Worm (Caenorhabditis elegans) whole organism, L2 larva: ENCODE results near the gene Y38E10A.24.

Experiments used
- C34F6.9 ChIP-seq: fragments of 150-350 bp; optimal IDR thresholded peaks from 2 replicates; lab custom pipeline; 2014; ENCODE audit warnings: missing biosample characterization, missing genetic modification characterization
- F13H6.1 ChIP-seq: sonication (generic microtip); optimal IDR thresholded peaks from 2 replicates; lab custom pipeline; 2016; ENCODE audit warnings: missing genetic modification characterization, missing compliant biosample characterization
- ZK546.5 ChIP-seq: sonication (generic microtip); optimal IDR thresholded peaks from 2 replicates; lab custom pipeline; 2017; ENCODE audit warnings: missing biosample characterization, missing genetic modification characterization
- alr-1 ChIP-seq: fragments of 150-350 bp; optimal IDR thresholded peaks from 2 replicates; lab custom pipeline; 2014; ENCODE audit warnings: missing biosample characterization, missing genetic modification characterization
- aly-2 ChIP-seq: fragments of 150-350 bp; optimal IDR thresholded peaks from 2 replicates; lab custom pipeline; 2014; ENCODE audit warnings: missing biosample characterization, missing genetic modification characterization
- ama-1 ChIP-seq: fragments of 150-350 bp; optimal IDR thresholded peaks from 2 replicates; lab custom pipeline; 2018; ENCODE audit warnings: inconsistent platforms
- ceh-16 ChIP-seq: fragments of 150-350 bp; optimal IDR thresholded peaks from 2 replicates; lab custom pipeline; 2014; ENCODE audit warnings: missing biosample characterization, missing genetic modification characterization
- ceh-82 ChIP-seq: fragments of 150-350 bp; optimal IDR thresholded peaks from 2 replicates; lab custom pipeline; 2014; ENCODE audit warnings: missing biosample characterization, missing genetic modification characterization
- crh-2 ChIP-seq: sonication (generic microtip); optimal IDR thresholded peaks from 2 replicates; lab custom pipeline; 2017; ENCODE audit warnings: missing biosample characterization, missing genetic modification characterization
- dmd-4 ChIP-seq: sonication (generic microtip); optimal IDR thresholded peaks from 2 replicates; lab custom pipeline; 2017; ENCODE audit warnings: missing biosample characterization, missing genetic modification characterization
- egl-27 ChIP-seq: sonication (generic microtip); optimal IDR thresholded peaks from 3 replicates; lab custom pipeline; 2017; ENCODE audit warnings: missing biosample characterization, missing genetic modification reagents, missing genetic modification characterization
- elt-1 ChIP-seq: fragments of 150-350 bp; optimal IDR thresholded peaks from 2 replicates; lab custom pipeline; 2014; ENCODE audit warnings: missing biosample characterization, missing genetic modification characterization
- elt-3 ChIP-seq: sonication (generic microtip); optimal IDR thresholded peaks from 2 replicates; lab custom pipeline; 2017; ENCODE audit warnings: missing biosample characterization, missing genetic modification characterization
- fos-1 ChIP-seq: fragments of 150-350 bp; optimal IDR thresholded peaks from 2 replicates; lab custom pipeline; 2014; ENCODE audit warnings: missing biosample characterization, missing genetic modification characterization
- gmeb-1 ChIP-seq: fragments of 150-350 bp; optimal IDR thresholded peaks from 2 replicates; lab custom pipeline; 2014; ENCODE audit warnings: missing biosample characterization, missing genetic modification characterization
- lin-13 ChIP-seq: fragments of 150-350 bp; optimal IDR thresholded peaks from 2 replicates; lab custom pipeline; 2014; ENCODE audit warnings: missing biosample characterization, missing genetic modification reagents, missing genetic modification characterization
- lin-39 ChIP-seq: fragments of 150-350 bp; optimal IDR thresholded peaks from 2 replicates; lab custom pipeline; 2014; ENCODE audit warnings: missing biosample characterization, missing genetic modification reagents, missing genetic modification characterization
- lsy-2 ChIP-seq, 2 experiments: fragments of 150-350 bp in 1 of 2; sonication (generic microtip) in 1 of 2; optimal IDR thresholded peaks; 2 replicates each; lab custom pipeline; 2014 to 2017; ENCODE audit warnings: missing biosample characterization in 2 of 2, missing genetic modification characterization in 2 of 2
- mab-5 ChIP-seq: fragments of 150-350 bp; optimal IDR thresholded peaks from 2 replicates; lab custom pipeline; 2014; ENCODE audit warnings: missing biosample characterization, missing genetic modification characterization
- mbf-1 ChIP-seq: sonication (generic microtip); optimal IDR thresholded peaks from 2 replicates; lab custom pipeline; 2017; ENCODE audit warnings: missing biosample characterization, missing genetic modification characterization
- mdl-1 ChIP-seq, 2 experiments: fragments of 150-350 bp in 1 of 2; sonication (generic microtip) in 1 of 2; optimal IDR thresholded peaks; 2 replicates each; lab custom pipeline; 2017; ENCODE audit warnings: missing biosample characterization in 2 of 2, missing genetic modification characterization in 2 of 2
- nhr-12 ChIP-seq: fragments of 150-350 bp; optimal IDR thresholded peaks from 2 replicates; lab custom pipeline; 2014; ENCODE audit warnings: missing biosample characterization, missing genetic modification characterization
- nhr-129 ChIP-seq: fragments of 150-350 bp; optimal IDR thresholded peaks from 2 replicates; lab custom pipeline; 2014; ENCODE audit warnings: missing biosample characterization, missing genetic modification characterization
- nhr-21 ChIP-seq: fragments of 150-350 bp; optimal IDR thresholded peaks from 2 replicates; lab custom pipeline; 2014; ENCODE audit warnings: missing biosample characterization, missing genetic modification characterization
- nhr-6 ChIP-seq: fragments of 150-350 bp; optimal IDR thresholded peaks from 2 replicates; lab custom pipeline; 2014; ENCODE audit warnings: missing biosample characterization, missing genetic modification characterization
- peb-1 ChIP-seq: fragments of 150-350 bp; optimal IDR thresholded peaks from 2 replicates; lab custom pipeline; 2014; ENCODE audit warnings: missing biosample characterization, missing genetic modification characterization
- sem-4 ChIP-seq: fragments of 150-350 bp; optimal IDR thresholded peaks from 2 replicates; lab custom pipeline; 2014; ENCODE audit warnings: missing biosample characterization, missing genetic modification reagents, missing genetic modification characterization
- skn-1 ChIP-seq: sonication (generic microtip); optimal IDR thresholded peaks from 2 replicates; lab custom pipeline; 2017; ENCODE audit warnings: missing biosample characterization, missing genetic modification characterization
- sma-3 ChIP-seq: sonication (generic microtip); optimal IDR thresholded peaks from 2 replicates; lab custom pipeline; 2016; ENCODE audit warnings: missing genetic modification reagents, missing genetic modification characterization, missing compliant biosample characterization
- sma-9 ChIP-seq, 2 experiments: fragments of 150-350 bp in 1 of 2; sonication (generic microtip) in 1 of 2; optimal IDR thresholded peaks; 2 replicates each; lab custom pipeline; 2014 to 2016; ENCODE audit warnings: missing genetic modification characterization in 2 of 2, mild to moderate bottlenecking in 1 of 2, missing biosample characterization in 1 of 2, missing compliant biosample characterization in 1 of 2, missing genetic modification reagents in 1 of 2, moderate library complexity in 1 of 2
- snpc-4 ChIP-seq: fragments of 150-350 bp; optimal IDR thresholded peaks from 2 replicates; lab custom pipeline; 2014; ENCODE audit warnings: missing biosample characterization, missing genetic modification characterization
- unc-39 ChIP-seq: fragments of 150-350 bp; optimal IDR thresholded peaks from 2 replicates; lab custom pipeline; 2014; ENCODE audit warnings: missing biosample characterization, missing genetic modification characterization
- unc-55 ChIP-seq: fragments of 150-350 bp; sonication (generic microtip); optimal IDR thresholded peaks from 3 replicates; lab custom pipeline; 2014; ENCODE audit warnings: missing biosample characterization, missing genetic modification reagents, missing genetic modification characterization
- unc-62 ChIP-seq: fragments of 150-350 bp; optimal IDR thresholded peaks from 2 replicates; lab custom pipeline; 2014; ENCODE audit warnings: missing biosample characterization, missing genetic modification reagents, missing genetic modification characterization
- zag-1 ChIP-seq: fragments of 150-350 bp; optimal IDR thresholded peaks from 2 replicates; lab custom pipeline; 2014; ENCODE audit warnings: missing biosample characterization, missing genetic modification characterization
- ztf-11 ChIP-seq: sonication (generic microtip); optimal IDR thresholded peaks from 2 replicates; lab custom pipeline; 2017; ENCODE audit warnings: missing biosample characterization, missing genetic modification characterization

The Y38E10A.24 gene

ce11 chrII:12640370-12640769 lies 38.5 kb upstream of the Y38E10A.24 start, which contains the start of gene nhr-235:
Gene nhr-235, plus strand, starts transcription at chrII:12640670.
- TF ChIP-seq elt-3 (no peak), nhr-12 (tag; lab: Kevin White, UChicago) (no peak), unc-39 (tag; lab: Kevin White, UChicago) (no peak), mab-5 (no peak), ZK546.5 (tag; lab: Kevin White, UChicago) (no peak)

- no peak for TF ChIP-seq ZK546.5 (tag; lab: Kevin White, UChicago)
- TF ChIP-seq skn-1 (tag; lab: Kevin White, UChicago): no peak
- TF ChIP-seq fos-1: no peak
- no peak for TF ChIP-seq egl-27 (tag; lab: Kevin White, UChicago)
- TF ChIP-seq ztf-11 (tag; lab: Kevin White, UChicago): no peak
- TF ChIP-seq sma-3 (GFP tag; lab: Kevin White, UChicago): no peak
- TF ChIP-seq mab-5: no peak
Observed at ce11 chrII:12654447-12654846, 24.4 kb upstream of the Y38E10A.24 start, which contains the start of gene rgs-4. Gene rgs-4, plus strand, starts transcription at chrII:12654747.

ce11 chrII:12655816-12656215 lies 23.0 kb upstream of the Y38E10A.24 start:
- no peak for TF ChIP-seq dmd-4
- TF ChIP-seq alr-1 (tag; lab: Kevin White, UChicago): no peak
- TF ChIP-seq gmeb-1 (tag; lab: Kevin White, UChicago): no peak
- TF ChIP-seq nhr-21 (tag; lab: Kevin White, UChicago): no peak
- no peak for TF ChIP-seq mdl-1 (tag; optimal IDR thresholded peaks at IDR 0.05; lab: Kevin White, UChicago)
- TF ChIP-seq peb-1 (tag; lab: Kevin White, UChicago): no peak
- no peak for TF ChIP-seq unc-62 (GFP tag; lab: Kevin White, UChicago)
- no peak for TF ChIP-seq ceh-82 (tag; lab: Kevin White, UChicago)
- TF ChIP-seq mab-5: no peak
- no peak for TF ChIP-seq egl-27 (tag; lab: Kevin White, UChicago)
- TF ChIP-seq lin-13: no peak
- TF ChIP-seq sma-9 (GFP tag; optimal IDR thresholded peaks at IDR 0.05; lab: Kevin White, UChicago): no peak
- TF ChIP-seq sma-9 (tag; optimal IDR thresholded peaks at IDR 0.05; lab: Kevin White, UChicago): no peak
- TF ChIP-seq nhr-6: no peak
- no peak for TF ChIP-seq sem-4 (tag; lab: Kevin White, UChicago)
- TF ChIP-seq lin-39 (tag; lab: Kevin White, UChicago): no peak

- TF ChIP-seq dmd-4 (no peak), ama-1 (no peak), nhr-12 (tag; lab: Kevin White, UChicago) (no peak)
Observed at ce11 chrII:12657620-12658019, 21.2 kb upstream of the Y38E10A.24 start.

ce11 chrII:12658409-12658808 lies 20.4 kb upstream of the Y38E10A.24 start:
- TF ChIP-seq aly-2 (tag; lab: Kevin White, UChicago) (no peak), zag-1 (tag; lab: Kevin White, UChicago) (no peak), elt-3 (no peak), ceh-16 (tag; lab: Kevin White, UChicago) (no peak), F13H6.1 (tag; lab: Kevin White, UChicago) (no peak), nhr-129 (tag; lab: Kevin White, UChicago) (peak; percentile 3), snpc-4 (tag; lab: Kevin White, UChicago) (peak; percentile 14), elt-1 (no peak), nhr-12 (tag; lab: Kevin White, UChicago) (no peak), alr-1 (tag; lab: Kevin White, UChicago) (no peak), mbf-1 (tag; lab: Kevin White, UChicago) (no peak), crh-2 (tag; lab: Kevin White, UChicago) (no peak), C34F6.9 (no peak)

- TF ChIP-seq lsy-2 (tag; optimal IDR thresholded peaks at IDR 0.05; lab: Kevin White, UChicago): peak in 1 of 2 experiments; percentile 48
- peak; percentile 56 for TF ChIP-seq sma-9 (GFP tag; optimal IDR thresholded peaks at IDR 0.05; lab: Kevin White, UChicago)
- TF ChIP-seq sma-9 (tag; optimal IDR thresholded peaks at IDR 0.05; lab: Kevin White, UChicago): no peak
- TF ChIP-seq unc-62 (GFP tag; lab: Kevin White, UChicago): no peak
- no peak for TF ChIP-seq aly-2 (tag; lab: Kevin White, UChicago)
- no peak for TF ChIP-seq ama-1
- TF ChIP-seq sem-4 (tag; lab: Kevin White, UChicago): peak; percentile 69
- peak; percentile 35 for TF ChIP-seq nhr-129 (tag; lab: Kevin White, UChicago)
- no peak for TF ChIP-seq lin-39 (tag; lab: Kevin White, UChicago)
- TF ChIP-seq ZK546.5 (tag; lab: Kevin White, UChicago): no peak
- TF ChIP-seq F13H6.1 (tag; lab: Kevin White, UChicago): peak; percentile 49
- peak in 1 of 2 experiments; percentile 16 for TF ChIP-seq mdl-1 (tag; optimal IDR thresholded peaks at IDR 0.05; lab: Kevin White, UChicago)
- TF ChIP-seq unc-55 (GFP tag; lab: Kevin White, UChicago): peak; percentile 45
- no peak for TF ChIP-seq elt-3
- peak; percentile 59 for TF ChIP-seq C34F6.9
Observed at ce11 chrII:12659676-12660371, 19.0 kb upstream of the Y38E10A.24 start.
